Worm (Caenorhabditis elegans) whole organism, early embryonic: Measurements from ENCODE around the gene sri-40.

Source experiments
- B0310.2 ChIP-seq: sonication (generic microtip); optimal IDR thresholded peaks from 2 replicates; lab custom pipeline; 2016; ENCODE audit warnings: mild to moderate bottlenecking, missing genetic modification characterization, missing compliant biosample characterization
- F13C5.2 ChIP-seq: sonication (generic microtip); optimal IDR thresholded peaks from 2 replicates; lab custom pipeline; 2017; ENCODE audit warnings: mild to moderate bottlenecking, missing genetic modification characterization, inconsistent platforms, missing compliant biosample characterization
- aly-1 ChIP-seq: sonication (generic microtip); optimal IDR thresholded peaks from 2 replicates; lab custom pipeline; 2016; ENCODE audit warnings: missing genetic modification characterization, missing compliant biosample characterization
- ama-1 ChIP-seq: fragments of 150-350 bp; optimal IDR thresholded peaks from 2 replicates; lab custom pipeline; 2014
- ceh-13 ChIP-seq: fragments of 200-800 bp; sonication (Bioruptor generic); optimal IDR thresholded peaks from 2 replicates; lab custom pipeline; 2018; ENCODE audit warnings: mild to moderate bottlenecking, missing genetic modification characterization, missing compliant biosample characterization
- ceh-36 ChIP-seq: sonication (generic microtip); optimal IDR thresholded peaks from 2 replicates; lab custom pipeline; 2016; ENCODE audit warnings: missing genetic modification characterization, inconsistent platforms, missing compliant biosample characterization
- ets-7 ChIP-seq: sonication (generic microtip); optimal IDR thresholded peaks from 2 replicates; lab custom pipeline; 2016; ENCODE audit warnings: missing genotype, missing genetic modification characterization, missing compliant biosample characterization
- flt-1 ChIP-seq: fragments of 200-800 bp; sonication (Bioruptor generic); IDR thresholded peaks from 2 replicates; pipeline ENCODE4 v1.3.6; 2022; ENCODE audit warnings: missing genetic modification characterization, missing compliant biosample characterization
- hmbx-1 ChIP-seq: sonication (generic microtip); optimal IDR thresholded peaks from 2 replicates; lab custom pipeline; 2016; ENCODE audit warnings: mild to moderate bottlenecking, missing genetic modification characterization, missing compliant biosample characterization
- hmg-4 ChIP-seq: fragments of 200-800 bp; sonication (Bioruptor generic); optimal IDR thresholded peaks from 2 replicates; lab custom pipeline; 2018; ENCODE audit warnings: mild to moderate bottlenecking, missing genetic modification characterization, missing compliant biosample characterization
- hnd-1 ChIP-seq: sonication (generic microtip); optimal IDR thresholded peaks from 2 replicates; lab custom pipeline; 2016; ENCODE audit warnings: missing genetic modification characterization, missing compliant biosample characterization
- pes-1 ChIP-seq: fragments of 200-800 bp; sonication (Bioruptor generic); IDR thresholded peaks from 2 replicates; pipeline ENCODE4 v1.3.6; 2022; ENCODE audit warnings: missing genetic modification reagents, missing genetic modification characterization, missing compliant biosample characterization
- scrt-1 ChIP-seq: fragments of 200-800 bp; sonication (Bioruptor generic); IDR thresholded peaks from 2 replicates; pipeline ENCODE4 v1.3.6; 2022; ENCODE audit warnings: missing genetic modification characterization, missing compliant biosample characterization
- sea-1 ChIP-seq: fragments of 200-800 bp; sonication (Bioruptor generic); conservative IDR thresholded peaks from 2 replicates; pipeline ENCODE4 v1.3.6; 2022; ENCODE audit warnings: missing genetic modification characterization, missing compliant biosample characterization
- tbx-11 ChIP-seq: fragments of 200-800 bp; sonication (Bioruptor generic); IDR thresholded peaks from 2 replicates; pipeline ENCODE4 v1.3.6; 2022; ENCODE audit warnings: missing genetic modification characterization, missing compliant biosample characterization
- tbx-37 ChIP-seq: fragments of 200-800 bp; sonication (Bioruptor generic); conservative IDR thresholded peaks from 2 replicates; pipeline ENCODE4 v1.3.6; 2022; ENCODE audit warnings: missing genetic modification reagents, missing genetic modification characterization, missing compliant biosample characterization
- tra-4 ChIP-seq: sonication (generic microtip); optimal IDR thresholded peaks from 2 replicates; lab custom pipeline; 2017; ENCODE audit warnings: missing genetic modification characterization, missing compliant biosample characterization

The sri-40 gene

DNA sequence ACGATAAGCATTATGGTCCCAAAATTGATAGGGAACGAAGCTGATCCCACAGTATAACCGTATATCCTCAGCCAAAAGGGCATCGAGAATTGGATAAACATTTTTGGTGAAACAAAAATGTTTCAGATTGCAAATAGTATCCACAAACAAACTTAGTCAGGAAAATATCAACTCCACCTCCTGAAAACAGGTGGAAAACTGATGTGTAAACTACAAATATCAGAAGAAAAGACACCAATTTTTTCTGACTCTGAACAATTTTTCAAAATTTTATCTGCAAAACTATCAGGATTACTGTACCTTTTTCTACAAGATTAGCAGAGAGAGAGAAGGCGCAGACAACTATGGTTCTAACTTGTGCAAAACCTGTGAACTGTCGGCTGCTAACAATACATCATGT is 24.8 kb downstream of the sri-40 start, which contains the start of gene sri-53:
TSS of gene sri-53 (minus strand) at position 101 of the 400 bp plus-strand sequence.
- TF ChIP-seq hmbx-1 (tag; lab: Kevin White, UChicago) (no peak), pes-1 (GFP tag; lab: Robert Waterston, UW) (no peak)

DNA sequence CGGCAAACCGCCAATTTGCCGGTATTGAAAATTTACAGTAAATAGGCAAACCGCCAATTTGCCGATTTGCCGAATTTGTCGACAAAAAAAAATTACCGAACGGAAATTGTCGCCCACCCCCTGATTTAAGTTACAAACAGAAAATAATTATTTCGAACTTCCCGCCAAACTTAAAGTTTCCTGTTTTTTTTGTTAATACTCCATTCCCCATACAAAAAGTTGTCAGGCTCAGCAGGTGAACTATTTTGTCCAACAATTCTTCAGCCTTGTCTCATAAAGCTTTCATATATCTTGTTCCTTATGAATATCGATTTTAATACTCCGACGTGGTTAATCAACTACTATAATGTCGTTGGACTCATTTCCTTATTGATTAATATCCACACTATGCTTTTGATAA is 25.7 kb downstream of the sri-40 start, which contains the start of gene sri-50:
TSS of gene sri-50 (plus strand) at position 301 of the 400 bp plus-strand sequence.
- TF ChIP-seq aly-1 (no peak), ets-7 (tag; lab: Kevin White, UChicago) (no peak), B0310.2 (tag; lab: Kevin White, UChicago) (no peak), ceh-36 (no peak), ama-1 (lab: Kevin White, UChicago) (no peak), tra-4 (tag; lab: Kevin White, UChicago) (no peak)

DNA sequence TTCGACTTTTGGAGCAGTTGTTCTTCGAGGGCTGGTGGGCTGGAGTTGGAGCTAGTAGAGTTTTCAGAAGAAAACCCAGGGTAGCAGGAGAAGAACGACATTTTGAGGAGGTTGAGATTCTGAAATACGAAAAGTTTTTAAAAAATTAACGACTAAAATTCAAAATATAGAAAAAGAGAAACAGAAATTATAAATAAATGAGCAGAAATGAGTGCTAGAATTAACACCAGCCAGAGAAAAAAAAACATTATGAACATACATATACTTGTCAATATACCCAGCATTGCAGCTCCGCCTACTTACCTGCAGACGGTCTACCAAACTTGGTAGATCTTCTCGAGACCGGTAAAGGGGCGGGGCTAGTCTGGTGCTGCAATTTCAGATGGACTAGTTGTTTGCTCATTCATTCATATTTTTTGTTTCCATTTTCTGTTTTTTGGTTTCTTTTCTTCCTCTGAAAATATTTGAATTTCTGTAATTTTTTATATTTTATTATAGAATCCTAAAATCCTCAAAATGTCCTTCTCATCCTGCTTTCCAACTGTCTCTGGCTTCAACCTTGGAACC is 28.7 kb downstream of the sri-40 start, which contains the start of the genes ZC239.20 and ZC239.21:
TSS of gene ZC239.20 (minus strand) at position 101 of the 567 bp plus-strand sequence.
TSS of gene ZC239.21 (plus strand) at position 517 of the 567 bp plus-strand sequence.
- TF ChIP-seq tbx-37 (GFP tag; lab: Robert Waterston, UW) (no peak), pes-1 (GFP tag; lab: Robert Waterston, UW) (no peak), tbx-11 (GFP tag; lab: Robert Waterston, UW) (no peak), ceh-13 (GFP tag; lab: Kevin White, UChicago) (no peak), tra-4 (tag; lab: Kevin White, UChicago) (no peak), hnd-1 (tag; lab: Kevin White, UChicago) (no peak), sea-1 (no peak), F13C5.2 (tag; lab: Kevin White, UChicago) (no peak), scrt-1 (no peak), ama-1 (lab: Kevin White, UChicago) (no peak), ceh-36 (no peak), B0310.2 (tag; lab: Kevin White, UChicago) (no peak), hmg-4 (GFP tag; lab: Kevin White, UChicago) (no peak), flt-1 (GFP tag; lab: Robert Waterston, UW) (no peak), aly-1 (no peak), hmbx-1 (tag; lab: Kevin White, UChicago) (no peak), ets-7 (tag; lab: Kevin White, UChicago) (no peak)

DNA sequence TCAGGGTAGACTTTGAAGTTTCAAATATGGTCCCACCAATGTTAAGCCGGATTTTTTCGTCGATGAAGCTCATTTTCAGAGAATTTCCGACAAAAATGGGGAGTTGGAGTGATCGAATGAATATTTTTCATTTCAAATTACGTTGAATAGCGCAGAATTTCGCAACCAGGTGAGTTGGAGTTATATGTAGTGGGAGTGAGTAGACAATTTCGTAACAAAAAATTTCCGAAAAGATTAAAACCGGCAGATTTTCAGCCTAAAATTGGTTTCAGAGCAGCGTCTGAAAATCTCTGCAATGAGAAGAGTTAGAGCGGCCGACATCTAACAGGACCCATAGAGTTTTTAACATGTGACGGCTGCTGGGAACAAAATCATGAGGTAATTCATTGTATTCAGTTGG is 30.9 kb downstream of the sri-40 start, which contains the start of gene sdz-35:
TSS of gene sdz-35 (minus strand) at position 101 of the 400 bp plus-strand sequence.
- TF ChIP-seq ama-1 (lab: Kevin White, UChicago): no peak
- TF ChIP-seq pes-1 (GFP tag; lab: Robert Waterston, UW): no peak
- no peak for TF ChIP-seq tra-4 (tag; lab: Kevin White, UChicago)
- no peak for TF ChIP-seq hmg-4 (GFP tag; lab: Kevin White, UChicago)
- TF ChIP-seq hnd-1 (tag; lab: Kevin White, UChicago): no peak
- no peak for TF ChIP-seq B0310.2 (tag; lab: Kevin White, UChicago)
- TF ChIP-seq ets-7 (tag; lab: Kevin White, UChicago): no peak
- no peak for TF ChIP-seq scrt-1
- no peak for TF ChIP-seq hmbx-1 (tag; lab: Kevin White, UChicago)
- TF ChIP-seq flt-1 (GFP tag; lab: Robert Waterston, UW): no peak
- TF ChIP-seq sea-1: no peak
- no peak for TF ChIP-seq aly-1
- TF ChIP-seq F13C5.2 (tag; lab: Kevin White, UChicago): no peak
- TF ChIP-seq ceh-13 (GFP tag; lab: Kevin White, UChicago): no peak
- no peak for TF ChIP-seq tbx-37 (GFP tag; lab: Robert Waterston, UW)
- no peak for TF ChIP-seq tbx-11 (GFP tag; lab: Robert Waterston, UW)

DNA sequence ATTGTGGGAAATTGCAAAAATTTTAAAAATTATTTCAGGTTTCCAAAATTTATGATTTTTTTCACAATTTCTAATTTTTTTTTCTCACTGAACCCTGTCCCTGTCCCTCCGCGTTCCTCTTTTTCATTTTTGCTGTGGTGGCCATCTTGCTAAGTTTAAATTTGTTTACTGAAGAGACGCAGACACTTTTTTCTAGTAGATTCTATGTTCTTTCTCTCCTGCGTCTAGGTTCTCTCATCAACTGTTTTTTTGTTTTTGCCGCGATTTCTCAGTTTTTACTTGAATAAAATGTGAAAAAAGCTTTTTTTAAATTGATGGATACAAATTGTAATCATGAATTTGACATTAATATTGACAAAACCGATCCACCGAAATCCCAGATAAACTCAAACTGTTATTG is 31.5 kb downstream of the sri-40 start, which contains the start of gene ZC239.6:
TSS of gene ZC239.6 (plus strand) at position 381 of the 400 bp plus-strand sequence.
- TF ChIP-seq aly-1 (no peak), ceh-13 (GFP tag; lab: Kevin White, UChicago) (no peak), hnd-1 (tag; lab: Kevin White, UChicago) (no peak), F13C5.2 (tag; lab: Kevin White, UChicago) (no peak), pes-1 (GFP tag; lab: Robert Waterston, UW) (no peak), ets-7 (tag; lab: Kevin White, UChicago) (no peak), hmg-4 (GFP tag; lab: Kevin White, UChicago) (no peak), B0310.2 (tag; lab: Kevin White, UChicago) (no peak), ama-1 (lab: Kevin White, UChicago) (no peak), hmbx-1 (tag; lab: Kevin White, UChicago) (no peak), flt-1 (GFP tag; lab: Robert Waterston, UW) (no peak), ceh-36 (no peak), tbx-11 (GFP tag; lab: Robert Waterston, UW) (no peak), tbx-37 (GFP tag; lab: Robert Waterston, UW) (no peak)

DNA sequence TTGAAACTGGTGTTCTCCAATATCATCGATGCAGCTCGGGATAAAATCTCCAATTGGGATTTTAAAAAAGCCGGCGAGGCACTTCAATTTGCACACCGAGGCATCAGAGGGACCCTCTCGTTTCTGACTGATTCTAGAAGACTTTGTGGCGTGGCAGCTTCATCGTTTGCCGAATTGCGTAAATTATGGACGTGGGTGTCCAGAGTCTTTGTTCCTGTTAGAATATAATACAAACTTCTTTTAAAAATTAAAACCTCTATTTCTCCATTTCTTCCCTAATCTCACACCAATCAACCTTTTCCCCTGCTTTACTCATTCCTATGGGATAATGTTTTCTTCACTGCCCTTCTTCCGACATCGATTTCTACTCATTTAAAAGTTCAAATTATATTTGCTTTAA is 32.6 kb downstream of the sri-40 start, which contains the start of gene ZC239.5:
TSS of gene ZC239.5 (plus strand) at position 301 of the 400 bp plus-strand sequence.
- TF ChIP-seq sea-1 (no peak), hnd-1 (tag; lab: Kevin White, UChicago) (no peak), tbx-37 (GFP tag; lab: Robert Waterston, UW) (no peak), ceh-13 (GFP tag; lab: Kevin White, UChicago) (no peak), scrt-1 (no peak), pes-1 (GFP tag; lab: Robert Waterston, UW) (no peak), flt-1 (GFP tag; lab: Robert Waterston, UW) (no peak), ets-7 (tag; lab: Kevin White, UChicago) (no peak), hmg-4 (GFP tag; lab: Kevin White, UChicago) (no peak), hmbx-1 (tag; lab: Kevin White, UChicago) (no peak), tra-4 (tag; lab: Kevin White, UChicago) (no peak), ama-1 (lab: Kevin White, UChicago) (no peak)

DNA sequence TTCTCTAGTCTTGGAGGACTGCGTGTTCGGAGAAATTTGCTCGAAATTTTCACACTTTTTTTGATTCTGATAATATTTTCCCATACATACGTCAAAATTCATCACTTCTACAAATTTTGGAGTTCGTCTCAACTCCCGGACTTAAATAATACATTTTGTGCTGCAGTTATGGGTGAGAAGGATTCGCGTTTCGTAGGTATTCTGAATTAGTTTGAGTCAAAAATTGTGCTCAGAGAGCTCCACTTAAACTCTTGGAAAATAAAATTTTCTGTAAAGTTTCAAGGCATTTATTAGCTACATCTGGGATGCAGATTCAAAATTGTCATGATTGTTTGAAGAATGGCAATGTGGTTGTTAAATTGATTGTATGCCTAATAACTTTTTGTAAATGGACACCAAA is 36.1 kb downstream of the sri-40 start, which contains the start of gene ZC239.4:
TSS of gene ZC239.4 (plus strand) at position 301 of the 400 bp plus-strand sequence.
- no peak for TF ChIP-seq ets-7 (tag; lab: Kevin White, UChicago)
- no peak for TF ChIP-seq sea-1
- TF ChIP-seq tra-4 (tag; lab: Kevin White, UChicago): no peak
- TF ChIP-seq ama-1 (lab: Kevin White, UChicago): no peak
- no peak for TF ChIP-seq tbx-11 (GFP tag; lab: Robert Waterston, UW)
- no peak for TF ChIP-seq F13C5.2 (tag; lab: Kevin White, UChicago)
- no peak for TF ChIP-seq pes-1 (GFP tag; lab: Robert Waterston, UW)
- TF ChIP-seq flt-1 (GFP tag; lab: Robert Waterston, UW): no peak
